Worm (Caenorhabditis elegans) whole organism, L3 larva: ENCODE measurements around the gene F21D5.6.
A peak's percentile ranks its signal among the peaks of the same experiment; 100 is the strongest.

ENCODE experiments used
- R02D3.7 ChIP-seq: fragments of 150-350 bp; optimal IDR thresholded peaks from 2 replicates; lab custom pipeline; 2014; ENCODE audit warnings: missing biosample characterization, missing genetic modification characterization
- ZK546.5 ChIP-seq: sonication (generic microtip); optimal IDR thresholded peaks from 2 replicates; lab custom pipeline; 2017; ENCODE audit warnings: missing biosample characterization, missing genetic modification characterization
- aly-2 ChIP-seq: fragments of 150-350 bp; optimal IDR thresholded peaks from 2 replicates; lab custom pipeline; 2014; ENCODE audit warnings: missing biosample characterization, missing genetic modification characterization
- ama-1 ChIP-seq: fragments of 150-350 bp; optimal IDR thresholded peaks from 2 replicates; lab custom pipeline; 2018
- ceh-16 ChIP-seq: sonication (generic microtip); optimal IDR thresholded peaks from 2 replicates; lab custom pipeline; 2017; ENCODE audit warnings: missing biosample characterization, missing genetic modification characterization
- ceh-28 ChIP-seq: fragments of 150-350 bp; optimal IDR thresholded peaks from 2 replicates; lab custom pipeline; 2014; ENCODE audit warnings: missing biosample characterization, missing genetic modification reagents, missing genetic modification characterization
- ceh-82 ChIP-seq: fragments of 150-350 bp; optimal IDR thresholded peaks from 2 replicates; lab custom pipeline; 2014; ENCODE audit warnings: missing biosample characterization, missing genetic modification characterization
- ceh-9 ChIP-seq: sonication (generic microtip); optimal IDR thresholded peaks from 2 replicates; lab custom pipeline; 2018; ENCODE audit warnings: missing biosample characterization, missing genetic modification characterization
- daf-12 ChIP-seq: fragments of 150-350 bp; optimal IDR thresholded peaks from 2 replicates; lab custom pipeline; 2014; ENCODE audit warnings: missing biosample characterization, missing genetic modification reagents, missing genetic modification characterization
- egl-27 ChIP-seq: sonication (generic microtip); optimal IDR thresholded peaks from 4 replicates; lab custom pipeline; 2017; ENCODE audit warnings: missing biosample characterization, missing genetic modification reagents, missing genetic modification characterization
- elt-1 ChIP-seq: fragments of 150-350 bp; optimal IDR thresholded peaks from 2 replicates; lab custom pipeline; 2014; ENCODE audit warnings: missing biosample characterization, missing genetic modification characterization
- elt-2 ChIP-seq: sonication (generic microtip); optimal IDR thresholded peaks from 2 replicates; lab custom pipeline; 2016; ENCODE audit warnings: missing genetic modification reagents, mild to moderate bottlenecking, missing genetic modification characterization, missing compliant biosample characterization
- elt-3 ChIP-seq, 3 experiments: fragments of 150-350 bp in 1 of 3; sonication (generic microtip) in 2 of 3; optimal IDR thresholded peaks; 2 replicates in 2 of 3; 4 replicates in 1 of 3; lab custom pipeline; 2014 to 2017; ENCODE audit warnings: missing biosample characterization in 3 of 3, missing genetic modification characterization in 3 of 3
- fkh-10 ChIP-seq: sonication (generic microtip); optimal IDR thresholded peaks from 2 replicates; lab custom pipeline; 2017; ENCODE audit warnings: missing biosample characterization, missing genetic modification reagents, missing genetic modification characterization
- fkh-2 ChIP-seq: fragments of 150-350 bp; optimal IDR thresholded peaks from 2 replicates; lab custom pipeline; 2014; ENCODE audit warnings: missing biosample characterization, missing genetic modification reagents, missing genetic modification characterization
- fos-1 ChIP-seq: fragments of 150-350 bp; optimal IDR thresholded peaks from 2 replicates; lab custom pipeline; 2014; ENCODE audit warnings: missing biosample characterization, missing genetic modification characterization
- hmg-11 ChIP-seq: sonication (generic microtip); optimal IDR thresholded peaks from 2 replicates; lab custom pipeline; 2016; ENCODE audit warnings: missing genetic modification characterization, missing compliant biosample characterization
- jun-1 ChIP-seq: fragments of 150-350 bp; optimal IDR thresholded peaks from 2 replicates; lab custom pipeline; 2014; ENCODE audit warnings: missing biosample characterization, missing genetic modification reagents, missing genetic modification characterization
- lin-15B ChIP-seq: fragments of 150-350 bp; optimal IDR thresholded peaks from 2 replicates; lab custom pipeline; 2014; ENCODE audit warnings: missing biosample characterization, missing genetic modification characterization
- lin-39 ChIP-seq: fragments of 150-350 bp; optimal IDR thresholded peaks from 2 replicates; lab custom pipeline; 2018; ENCODE audit warnings: missing biosample characterization, missing genetic modification reagents, missing genetic modification characterization
- mdl-1 ChIP-seq: fragments of 150-350 bp; optimal IDR thresholded peaks from 2 replicates; lab custom pipeline; 2014; ENCODE audit warnings: missing biosample characterization, missing genetic modification characterization
- mml-1 ChIP-seq: fragments of 150-350 bp; sonication (generic microtip); optimal IDR thresholded peaks from 3 replicates; lab custom pipeline; 2014; ENCODE audit warnings: missing biosample characterization, missing genetic modification characterization
- nhr-11 ChIP-seq: fragments of 150-350 bp; optimal IDR thresholded peaks from 2 replicates; lab custom pipeline; 2014; ENCODE audit warnings: missing biosample characterization, missing genetic modification characterization
- nhr-12 ChIP-seq: fragments of 150-350 bp; optimal IDR thresholded peaks from 2 replicates; lab custom pipeline; 2014; ENCODE audit warnings: missing biosample characterization, missing genetic modification characterization
- nhr-23 ChIP-seq: fragments of 150-350 bp; optimal IDR thresholded peaks from 2 replicates; lab custom pipeline; 2014; ENCODE audit warnings: missing biosample characterization, missing genetic modification reagents, missing genetic modification characterization
- nhr-25 ChIP-seq: sonication (generic microtip); optimal IDR thresholded peaks from 2 replicates; lab custom pipeline; 2017; ENCODE audit warnings: missing biosample characterization, missing genetic modification characterization
- nhr-28 ChIP-seq: fragments of 150-350 bp; optimal IDR thresholded peaks from 2 replicates; lab custom pipeline; 2014; ENCODE audit warnings: missing biosample characterization, missing genetic modification characterization
- nhr-43 ChIP-seq: sonication (generic microtip); optimal IDR thresholded peaks from 2 replicates; lab custom pipeline; 2016; ENCODE audit warnings: mild to moderate bottlenecking, missing genetic modification characterization, missing compliant biosample characterization; ENCODE audit not compliant: poor library complexity, severe bottlenecking
- nhr-67 ChIP-seq: fragments of 150-350 bp; optimal IDR thresholded peaks from 2 replicates; lab custom pipeline; 2014; ENCODE audit warnings: missing biosample characterization, missing genetic modification characterization
- nhr-76 ChIP-seq: fragments of 150-350 bp; sonication (generic microtip); optimal IDR thresholded peaks from 5 replicates; lab custom pipeline; 2014; ENCODE audit warnings: missing biosample characterization, missing genetic modification characterization
- nhr-77 ChIP-seq: fragments of 150-350 bp; optimal IDR thresholded peaks from 2 replicates; lab custom pipeline; 2014; ENCODE audit warnings: missing biosample characterization, missing genetic modification characterization
- pha-4 ChIP-seq: fragments of 150-350 bp; optimal IDR thresholded peaks from 2 replicates; lab custom pipeline; 2014; ENCODE audit warnings: missing biosample characterization, missing genetic modification reagents, missing genetic modification characterization
- pqm-1 ChIP-seq: fragments of 150-350 bp; optimal IDR thresholded peaks from 2 replicates; lab custom pipeline; 2017; ENCODE audit warnings: missing biosample characterization, missing genetic modification characterization, inconsistent platforms
- skn-1 ChIP-seq: fragments of 150-350 bp; optimal IDR thresholded peaks from 2 replicates; lab custom pipeline; 2014; ENCODE audit warnings: missing biosample characterization, missing genetic modification characterization
- snpc-4 ChIP-seq: fragments of 150-350 bp; optimal IDR thresholded peaks from 2 replicates; lab custom pipeline; 2014; ENCODE audit warnings: missing biosample characterization, missing genetic modification characterization
- tbx-2 ChIP-seq: sonication (generic microtip); optimal IDR thresholded peaks from 2 replicates; lab custom pipeline; 2016; ENCODE audit warnings: mild to moderate bottlenecking, missing genetic modification characterization, missing compliant biosample characterization
- unc-39 ChIP-seq: sonication (generic microtip); optimal IDR thresholded peaks from 4 replicates; lab custom pipeline; 2017; ENCODE audit warnings: missing biosample characterization, missing genetic modification characterization
- ztf-11 ChIP-seq: fragments of 150-350 bp; optimal IDR thresholded peaks from 2 replicates; lab custom pipeline; 2014; ENCODE audit warnings: missing biosample characterization, missing genetic modification characterization
- ztf-4 ChIP-seq: fragments of 150-350 bp; optimal IDR thresholded peaks from 2 replicates; lab custom pipeline; 2014; ENCODE audit warnings: missing biosample characterization, missing genetic modification characterization

Gene F21D5.6

ce11 chrIV:8729636-8730035, 11.6 kb downstream of the F21D5.6 start:
- TF ChIP-seq ceh-28 (no peak), pqm-1 (tag; lab: Kevin White, UChicago) (peak; percentile 66), elt-2 (tag; lab: Kevin White, UChicago) (peak; percentile 90), pha-4 (peak; percentile 45)

ce11 chrIV:8728122-8728521, 13.1 kb downstream of the F21D5.6 start, which contains the start of gene otub-3:
Gene otub-3, plus strand, starts transcription at chrIV:8728177.
- no peak for TF ChIP-seq nhr-43 (tag; lab: Kevin White, UChicago)
- no peak for TF ChIP-seq lin-39 (tag; lab: Kevin White, UChicago)
- no peak for TF ChIP-seq ceh-82 (tag; lab: Kevin White, UChicago)
- TF ChIP-seq elt-2 (tag; lab: Kevin White, UChicago) = no peak
- TF ChIP-seq pha-4 = no peak
- no peak for TF ChIP-seq nhr-76 (tag; lab: Kevin White, UChicago)
- TF ChIP-seq ztf-11 (tag; lab: Kevin White, UChicago) = no peak
- no peak for TF ChIP-seq nhr-25 (tag; lab: Kevin White, UChicago)
- TF ChIP-seq ZK546.5 = no peak
- no peak for TF ChIP-seq aly-2
- no peak for TF ChIP-seq elt-3 (tag; optimal IDR thresholded peaks at IDR 0.05; lab: Kevin White, UChicago)
- TF ChIP-seq jun-1 (tag; lab: Kevin White, UChicago) = no peak
- TF ChIP-seq ceh-16 (tag; lab: Kevin White, UChicago) = no peak
- TF ChIP-seq nhr-11 = no peak
- TF ChIP-seq tbx-2 (tag; lab: Kevin White, UChicago) = no peak
- no peak for TF ChIP-seq skn-1

DNA sequence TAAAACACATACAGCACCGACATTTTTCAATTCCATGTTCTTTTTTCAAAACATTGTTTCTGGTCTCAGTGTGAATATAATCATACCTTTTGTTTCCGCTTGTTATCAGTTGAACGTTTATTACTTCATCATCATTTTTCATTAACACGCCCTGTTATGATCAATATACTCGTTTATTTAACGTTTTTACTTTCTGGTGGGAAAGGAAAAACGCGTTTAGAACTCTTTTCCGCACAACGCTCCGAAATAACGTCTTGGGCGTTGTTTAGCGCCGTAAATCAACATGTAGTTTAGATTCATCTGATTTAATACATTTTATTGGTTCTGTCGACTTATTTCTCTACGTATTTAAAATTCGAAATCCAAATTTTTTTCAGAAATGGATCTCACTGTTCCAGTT, 15.8 kb downstream of the F21D5.6 start, which contains the start of gene pgm-3:
Gene pgm-3 (plus strand): TSS at position 378 of the 400 bp plus-strand sequence.
- TF ChIP-seq R02D3.7 (tag; lab: Kevin White, UChicago) = peak; percentile 15
- TF ChIP-seq elt-2 (tag; lab: Kevin White, UChicago) = peak; percentile 64
- peak; percentile 2 for TF ChIP-seq lin-15B (tag; lab: Kevin White, UChicago)
- TF ChIP-seq ceh-28 = no peak
- TF ChIP-seq pqm-1 (tag; lab: Kevin White, UChicago) = peak; percentile 32
- TF ChIP-seq hmg-11 (tag; lab: Kevin White, UChicago) = no peak
- TF ChIP-seq ama-1 (lab: Kevin White, UChicago) = no peak
- no peak for TF ChIP-seq lin-39 (tag; lab: Kevin White, UChicago)
- TF ChIP-seq, all 47 proteins: peak for 4

ce11 chrIV:8724907-8725306, 16.3 kb downstream of the F21D5.6 start:
- TF ChIP-seq mml-1 (no peak), fkh-2 (tag; lab: Kevin White, UChicago) (no peak), nhr-23 (tag; lab: Kevin White, UChicago) (no peak)
- TF ChIP-seq, all 47 proteins: peak for 0

DNA sequence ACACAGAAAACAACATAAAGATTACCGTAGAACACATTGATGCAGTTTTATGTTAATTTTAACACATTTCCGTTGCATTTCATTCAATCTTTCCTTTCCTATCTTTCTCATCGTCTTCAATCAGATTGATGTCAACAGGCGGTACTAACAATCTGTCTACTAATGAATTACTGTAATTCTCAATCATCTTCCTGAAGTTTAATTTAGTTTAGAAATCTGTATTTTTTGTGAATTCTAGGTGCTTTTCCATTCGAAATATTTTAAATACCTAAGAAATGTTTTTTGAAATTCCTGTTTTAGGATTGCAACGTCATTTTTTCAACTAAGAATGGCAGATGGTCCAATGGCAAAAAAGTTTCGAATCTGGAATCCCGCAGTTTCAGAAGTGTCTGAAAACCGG, 17.5 kb downstream of the F21D5.6 start, which contains the start of gene F21D5.9:
Gene F21D5.9 (plus strand): TSS at position 301 of the 400 bp plus-strand sequence.
- TF ChIP-seq nhr-28 (tag; lab: Kevin White, UChicago) (no peak), unc-39 (tag; lab: Kevin White, UChicago) (no peak), ztf-4 (no peak), lin-15B (tag; lab: Kevin White, UChicago) (no peak)

ce11 chrIV:8722801-8723200, 18.4 kb downstream of the F21D5.6 start:
- TF ChIP-seq ceh-82 (tag; lab: Kevin White, UChicago) (no peak), fkh-2 (tag; lab: Kevin White, UChicago) (no peak), ceh-9 (tag; lab: Kevin White, UChicago) (no peak), lin-15B (tag; lab: Kevin White, UChicago) (no peak), mdl-1 (tag; lab: Kevin White, UChicago) (no peak), ZK546.5 (no peak), hmg-11 (tag; lab: Kevin White, UChicago) (no peak), nhr-76 (tag; lab: Kevin White, UChicago) (no peak)

DNA sequence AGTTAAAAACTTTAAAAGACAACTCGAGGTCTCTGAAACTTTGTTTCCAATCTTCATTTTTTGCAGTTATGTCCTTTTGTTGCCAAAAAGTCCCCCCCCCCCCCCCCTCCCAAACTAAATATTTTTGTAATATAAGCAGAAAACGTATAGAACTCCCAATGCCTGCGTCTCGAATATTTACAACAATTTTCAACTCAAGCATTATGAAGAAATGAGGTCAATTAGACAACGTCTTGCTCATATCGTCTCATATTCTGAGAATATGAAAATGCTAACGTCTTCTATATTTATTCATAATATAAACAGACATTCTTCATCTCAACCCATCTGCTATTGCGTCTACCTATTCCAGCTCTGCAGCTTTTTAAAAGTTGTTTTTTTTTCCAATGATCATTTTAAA, 23.0 kb downstream of the F21D5.6 start, which contains the start of gene H23L24.1:
Gene H23L24.1 (plus strand): TSS at position 301 of the 400 bp plus-strand sequence.
- TF ChIP-seq nhr-23 (tag; lab: Kevin White, UChicago) (no peak), fkh-10 (GFP tag; lab: Kevin White, UChicago) (no peak), elt-1 (no peak), nhr-67 (tag; lab: Kevin White, UChicago) (no peak), daf-12 (tag; lab: Kevin White, UChicago) (no peak), snpc-4 (tag; lab: Kevin White, UChicago) (no peak), nhr-12 (tag; lab: Kevin White, UChicago) (no peak), nhr-77 (tag; lab: Kevin White, UChicago) (no peak), fos-1 (tag; lab: Kevin White, UChicago) (no peak), elt-2 (tag; lab: Kevin White, UChicago) (no peak), egl-27 (tag; lab: Kevin White, UChicago) (no peak), hmg-11 (tag; lab: Kevin White, UChicago) (no peak), nhr-43 (tag; lab: Kevin White, UChicago) (no peak)
